ENCODE assay signal across 1 fruit fly cellular context in the genomic region with DNA sequence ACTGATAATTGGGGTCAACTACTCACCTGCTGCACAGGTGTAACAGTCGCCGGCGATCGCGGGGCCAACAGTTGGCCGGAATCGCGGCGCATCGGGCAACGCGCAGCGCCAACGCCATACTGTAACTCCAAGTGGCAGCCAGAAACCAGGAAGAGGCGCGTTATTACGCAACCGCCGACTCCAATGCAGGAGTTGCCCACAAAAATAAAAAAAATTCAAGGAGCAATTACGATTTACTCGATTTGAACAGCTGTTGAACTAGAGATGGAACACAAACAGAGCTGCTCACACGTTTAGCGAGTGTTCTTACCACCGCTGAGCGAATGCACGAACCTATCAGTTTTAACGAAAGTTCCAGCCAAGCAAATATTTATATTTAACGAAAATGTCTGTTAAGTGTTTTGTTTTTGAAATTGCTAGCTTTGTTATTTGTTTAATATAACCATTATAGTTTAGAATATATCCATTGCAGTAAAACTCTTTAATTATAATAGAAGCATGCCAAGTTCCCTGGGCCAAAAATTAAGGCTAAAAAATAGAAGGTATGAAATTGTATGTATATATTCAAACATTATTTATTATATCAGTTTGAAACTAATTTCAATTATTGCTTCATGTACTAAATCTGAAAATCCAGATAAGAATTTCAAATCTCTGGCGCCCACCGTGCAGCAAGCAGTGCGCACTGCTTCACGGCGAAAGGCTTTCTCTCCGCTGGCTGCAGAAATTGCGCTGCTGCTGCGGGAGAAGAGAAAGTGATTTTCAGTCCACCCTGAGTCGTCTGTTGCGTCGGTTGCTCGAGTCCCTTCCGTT.
TF ChIP-seq lines count a peak whose summit lies in the region.

A gene (minus strand): TSS at position 270 of the 813 bp plus-strand sequence.
A gene (plus strand): TSS at position 778 of the 813 bp plus-strand sequence.

TF ChIP-seq in whole organism, embryonic, 481 proteins besides CTCF, POLR2A, EP300 and RAD21 (continued from another document and continues in another):
- TF ChIP-seq H2.0 (GFP tag; IDR thresholded peaks at IDR 0.05; lab: Robert Waterston, UW): peak; percentile 57; the same call in 1 of the 2 replicates
- TF ChIP-seq CG1832 (GFP tag; optimal IDR thresholded peaks at IDR 0.05; lab: Kevin White, UChicago): no peak
- TF ChIP-seq mam (GFP tag; optimal IDR thresholded peaks at IDR 0.05; lab: Kevin White, UChicago): no peak
- TF ChIP-seq lab (GFP tag; optimal IDR thresholded peaks at IDR 0.05; lab: Kevin White, UChicago): peak; percentile 71
- no peak for TF ChIP-seq C15 (GFP tag; IDR thresholded peaks at IDR 0.05; lab: Robert Waterston, UW)
- peak; percentile 70 for TF ChIP-seq CG2120 (GFP tag; optimal IDR thresholded peaks at IDR 0.05; lab: Kevin White, UChicago)
- no peak for TF ChIP-seq ro (GFP tag; IDR thresholded peaks at IDR 0.05; lab: Robert Waterston, UW)
- no peak for TF ChIP-seq CG12155 (GFP tag; optimal IDR thresholded peaks at IDR 0.05; lab: Kevin White, UChicago)
- TF ChIP-seq CG8478 (optimal IDR thresholded peaks at IDR 0.05; lab: Kevin White, UChicago): no peak
- TF ChIP-seq hth (optimal IDR thresholded peaks at IDR 0.05; lab: Kevin White, UChicago): no peak
- no peak for TF ChIP-seq repo (GFP tag; optimal IDR thresholded peaks at IDR 0.05; lab: Kevin White, UChicago)
- peak; percentile 85 for TF ChIP-seq ken (GFP tag; IDR thresholded peaks at IDR 0.05; lab: Robert Waterston, UW)
- no peak for TF ChIP-seq tup (GFP tag; optimal IDR thresholded peaks at IDR 0.05; lab: Kevin White, UChicago)
- TF ChIP-seq CG15011 (GFP tag; optimal IDR thresholded peaks at IDR 0.05; lab: Kevin White, UChicago): no peak
- TF ChIP-seq dmrt11E (tag; optimal IDR thresholded peaks at IDR 0.05; lab: Kevin White, UChicago): peak; percentile 31
- peak; percentile 56 for TF ChIP-seq ATbp (GFP tag; optimal IDR thresholded peaks at IDR 0.05; lab: Kevin White, UChicago)
- peak; percentile 52 for TF ChIP-seq Max (GFP tag; optimal IDR thresholded peaks at IDR 0.05; lab: Kevin White, UChicago)
- peak; percentile 17 for TF ChIP-seq BtbVII (GFP tag; optimal IDR thresholded peaks at IDR 0.05; lab: Kevin White, UChicago)
- TF ChIP-seq E2f1 (GFP tag; IDR thresholded peaks at IDR 0.05; lab: Robert Waterston, UW): no peak
- TF ChIP-seq Ada2b (GFP tag; IDR thresholded peaks at IDR 0.05; lab: Robert Waterston, UW): peak; percentile 17; the same call in 1 of the 2 replicates
- TF ChIP-seq CG9797 (GFP tag; optimal IDR thresholded peaks at IDR 0.05; lab: Kevin White, UChicago): peak; percentile 43
- no peak for TF ChIP-seq Camta (GFP tag; optimal IDR thresholded peaks at IDR 0.05; lab: Kevin White, UChicago)
- TF ChIP-seq ham (GFP tag; IDR thresholded peaks at IDR 0.05; lab: Robert Waterston, UW): no peak
- no peak for TF ChIP-seq eve (GFP tag; optimal IDR thresholded peaks at IDR 0.05; lab: Kevin White, UChicago)
- no peak for TF ChIP-seq shn (GFP tag; optimal IDR thresholded peaks at IDR 0.05; lab: Kevin White, UChicago)
- TF ChIP-seq trem (tag; optimal IDR thresholded peaks at IDR 0.05; lab: Kevin White, UChicago): peak; percentile 84
- TF ChIP-seq CG11093 (GFP tag; IDR thresholded peaks at IDR 0.05; lab: Robert Waterston, UW): no peak
- TF ChIP-seq pzg (GFP tag; optimal IDR thresholded peaks at IDR 0.05; lab: Kevin White, UChicago): peak; percentile 83
- TF ChIP-seq Hr3 (GFP tag; optimal IDR thresholded peaks at IDR 0.05; lab: Kevin White, UChicago): peak; percentile 36
- peak; percentile 36 for TF ChIP-seq CG30431 (GFP tag; optimal IDR thresholded peaks at IDR 0.05; lab: Kevin White, UChicago)
- peak; percentile 24 for TF ChIP-seq CG2712 (tag; optimal IDR thresholded peaks at IDR 0.05; lab: Kevin White, UChicago)
- TF ChIP-seq dan (GFP tag; IDR thresholded peaks at IDR 0.05; lab: Robert Waterston, UW): no peak
- no peak for TF ChIP-seq CG18764 (GFP tag; optimal IDR thresholded peaks at IDR 0.05; lab: Kevin White, UChicago)
- TF ChIP-seq bowl (GFP tag; IDR thresholded peaks at IDR 0.05; lab: Robert Waterston, UW): no peak
- peak; percentile 44 for TF ChIP-seq CG10366 (GFP tag; IDR thresholded peaks at IDR 0.05; lab: Robert Waterston, UW)
- no peak for TF ChIP-seq zfh1 (GFP tag; IDR thresholded peaks at IDR 0.05; lab: Robert Waterston, UW)
- peak; percentile 58 for TF ChIP-seq ranshi (GFP tag; IDR thresholded peaks at IDR 0.05; lab: Robert Waterston, UW)
- TF ChIP-seq Med (GFP tag; lab: Kevin White, UChicago): peak; percentile 77
- TF ChIP-seq CG4328 (GFP tag; optimal IDR thresholded peaks at IDR 0.05; lab: Kevin White, UChicago): no peak
- TF ChIP-seq CG2678 (tag; optimal IDR thresholded peaks at IDR 0.05; lab: Kevin White, UChicago): no peak
- no peak for TF ChIP-seq CG17802 (tag; optimal IDR thresholded peaks at IDR 0.05; lab: Kevin White, UChicago)
- TF ChIP-seq zen2 (GFP tag; IDR thresholded peaks at IDR 0.05; lab: Robert Waterston, UW; ENCODE audit: partially characterized antibody): no peak; the same call in 2 of the 3 replicates
- TF ChIP-seq CG10431 (GFP tag; optimal IDR thresholded peaks at IDR 0.05; lab: Kevin White, UChicago): no peak
- peak; percentile 53 for TF ChIP-seq Rfx (GFP tag; IDR thresholded peaks at IDR 0.05; lab: Robert Waterston, UW)
- TF ChIP-seq Sry-δ (GFP tag; optimal IDR thresholded peaks at IDR 0.05; lab: Kevin White, UChicago): peak; percentile 93
- no peak for TF ChIP-seq tap (tag; optimal IDR thresholded peaks at IDR 0.05; lab: Kevin White, UChicago)
- no peak for TF ChIP-seq z (GFP tag; IDR thresholded peaks at IDR 0.05; lab: Robert Waterston, UW)
- peak; percentile 96 for TF ChIP-seq CG31365 (tag; optimal IDR thresholded peaks at IDR 0.05; lab: Kevin White, UChicago)
- TF ChIP-seq CG13775 (GFP tag; optimal IDR thresholded peaks at IDR 0.05; lab: Kevin White, UChicago): peak; percentile 33
- no peak for TF ChIP-seq CG7839 (tag; optimal IDR thresholded peaks at IDR 0.05; lab: Kevin White, UChicago)
- TF ChIP-seq Hsf (GFP tag; optimal IDR thresholded peaks at IDR 0.05; lab: Kevin White, UChicago): peak; percentile 58
- no peak for TF ChIP-seq CG4282 (GFP tag; optimal IDR thresholded peaks at IDR 0.05; lab: Kevin White, UChicago)
- TF ChIP-seq ap (GFP tag; IDR thresholded peaks at IDR 0.05; lab: Robert Waterston, UW): no peak
- no peak for TF ChIP-seq grn (GFP tag; optimal IDR thresholded peaks at IDR 0.05; lab: Kevin White, UChicago)
- TF ChIP-seq CG10274 (GFP tag; optimal IDR thresholded peaks at IDR 0.05; lab: Kevin White, UChicago): no peak
- no peak for TF ChIP-seq CrebB (tag; optimal IDR thresholded peaks at IDR 0.05; lab: Kevin White, UChicago)
- peak; percentile 46 for TF ChIP-seq HLH54F (GFP tag; optimal IDR thresholded peaks at IDR 0.05; lab: Kevin White, UChicago)
- no peak for TF ChIP-seq CG6689 (GFP tag; IDR thresholded peaks at IDR 0.05; lab: Robert Waterston, UW)
- no peak for TF ChIP-seq Atf-2 (GFP tag; optimal IDR thresholded peaks at IDR 0.05; lab: Kevin White, UChicago)
- no peak for TF ChIP-seq CG31441 (GFP tag; IDR thresholded peaks at IDR 0.05; lab: Robert Waterston, UW)
- TF ChIP-seq fd3F (GFP tag; optimal IDR thresholded peaks at IDR 0.05; lab: Kevin White, UChicago): peak; percentile 19
- TF ChIP-seq CG32532 (GFP tag; IDR thresholded peaks at IDR 0.05; lab: Robert Waterston, UW): no peak
- no peak for TF ChIP-seq tll (GFP tag; optimal IDR thresholded peaks at IDR 0.05; lab: Kevin White, UChicago)
- peak; percentile 59 for TF ChIP-seq Xbp1 (GFP tag; optimal IDR thresholded peaks at IDR 0.05; lab: Kevin White, UChicago)
- TF ChIP-seq HHEX (GFP tag; optimal IDR thresholded peaks at IDR 0.05; lab: Kevin White, UChicago): no peak
- no peak for TF ChIP-seq CG7745 (tag; optimal IDR thresholded peaks at IDR 0.05; lab: Kevin White, UChicago)
- no peak for TF ChIP-seq peb (GFP tag; IDR thresholded peaks at IDR 0.05; lab: Robert Waterston, UW)
- TF ChIP-seq CG1792 (GFP tag; optimal IDR thresholded peaks at IDR 0.05; lab: Kevin White, UChicago): no peak
- no peak for TF ChIP-seq CG6175 (GFP tag; IDR thresholded peaks at IDR 0.05; lab: Robert Waterston, UW)
- TF ChIP-seq scrt (GFP tag; optimal IDR thresholded peaks at IDR 0.05; lab: Kevin White, UChicago): no peak
- no peak for TF ChIP-seq slou (GFP tag; optimal IDR thresholded peaks at IDR 0.05; lab: Kevin White, UChicago)
- no peak for TF ChIP-seq CG3065 (GFP tag; optimal IDR thresholded peaks at IDR 0.05; lab: Kevin White, UChicago)
- TF ChIP-seq CG7987 (GFP tag; optimal IDR thresholded peaks at IDR 0.05; lab: Kevin White, UChicago): no peak
- TF ChIP-seq CG4820 (GFP tag; optimal IDR thresholded peaks at IDR 0.05; lab: Kevin White, UChicago): no peak
- TF ChIP-seq Tbp (GFP tag; optimal IDR thresholded peaks at IDR 0.05; lab: Kevin White, UChicago): no peak
- no peak for TF ChIP-seq CG6813 (GFP tag; optimal IDR thresholded peaks at IDR 0.05; lab: Kevin White, UChicago)
- no peak for TF ChIP-seq fd64A (GFP tag; optimal IDR thresholded peaks at IDR 0.05; lab: Kevin White, UChicago)
- TF ChIP-seq Xrp1 (GFP tag; IDR thresholded peaks at IDR 0.05; lab: Robert Waterston, UW): peak; percentile 57
- TF ChIP-seq sob (GFP tag; IDR thresholded peaks at IDR 0.05; lab: Robert Waterston, UW): peak; percentile 23; the same call in 1 of the 2 replicates
- TF ChIP-seq CG18599 (GFP tag; optimal IDR thresholded peaks at IDR 0.05; lab: Kevin White, UChicago): peak; percentile 25
- TF ChIP-seq CG17385 (GFP tag; optimal IDR thresholded peaks at IDR 0.05; lab: Kevin White, UChicago): peak; percentile 39
- no peak for TF ChIP-seq cato (GFP tag; optimal IDR thresholded peaks at IDR 0.05; lab: Kevin White, UChicago; ENCODE audit: borderline replicate concordance)
- 0 out of 2 replicates have a peak, but pooled peaks have one; percentile 31 for TF ChIP-seq Poxn (GFP tag; IDR thresholded peaks at IDR 0.05; lab: Robert Waterston, UW)
- TF ChIP-seq Ptx1 (GFP tag; IDR thresholded peaks at IDR 0.05; lab: Robert Waterston, UW): 0 out of 2 replicates have a peak, but pooled peaks have one; percentile 12
- TF ChIP-seq dysf (GFP tag; IDR thresholded peaks at IDR 0.05; lab: Robert Waterston, UW): no peak
- TF ChIP-seq nerfin-1 (tag; optimal IDR thresholded peaks at IDR 0.05; lab: Kevin White, UChicago): no peak
- TF ChIP-seq onecut (GFP tag; IDR thresholded peaks at IDR 0.05; lab: Robert Waterston, UW): peak; percentile 34
- peak; percentile 70; the same call in 3 of the 4 replicates for TF ChIP-seq Dll (GFP tag; IDR thresholded peaks at IDR 0.05; lab: Robert Waterston, UW; ENCODE audit: partially characterized antibody)
- TF ChIP-seq B-H1 (GFP tag; IDR thresholded peaks at IDR 0.05; lab: Robert Waterston, UW): no peak
- no peak for TF ChIP-seq gsb (GFP tag; IDR thresholded peaks at IDR 0.05; lab: Robert Waterston, UW)
- peak; percentile 14 for TF ChIP-seq Deaf1 (tag; optimal IDR thresholded peaks at IDR 0.05; lab: Kevin White, UChicago)
- peak; percentile 70 for TF ChIP-seq E2f2 (GFP tag; IDR thresholded peaks at IDR 0.05; lab: Robert Waterston, UW)
- TF ChIP-seq CG10959 (GFP tag; IDR thresholded peaks at IDR 0.05; lab: Robert Waterston, UW): no peak; the same call in 1 of the 2 replicates
- TF ChIP-seq CG12659 (GFP tag; optimal IDR thresholded peaks at IDR 0.05; lab: Kevin White, UChicago): peak; percentile 54
- TF ChIP-seq CG14860 (GFP tag; IDR thresholded peaks at IDR 0.05; lab: Robert Waterston, UW; ENCODE audit: partially characterized antibody): no peak
- TF ChIP-seq Lim3 (GFP tag; IDR thresholded peaks at IDR 0.05; lab: Robert Waterston, UW): no peak
- TF ChIP-seq CG17361 (GFP tag; IDR thresholded peaks at IDR 0.05; lab: Robert Waterston, UW): peak; percentile 36; the same call in 2 of the 3 replicates
- peak; percentile 56 for TF ChIP-seq CG8388 (GFP tag; optimal IDR thresholded peaks at IDR 0.05; lab: Kevin White, UChicago)
- no peak for TF ChIP-seq da (GFP tag; optimal IDR thresholded peaks at IDR 0.05; lab: Kevin White, UChicago)
- TF ChIP-seq CG17359 (tag; optimal IDR thresholded peaks at IDR 0.05; lab: Kevin White, UChicago): no peak
- TF ChIP-seq CG9727 (GFP tag; optimal IDR thresholded peaks at IDR 0.05; lab: Kevin White, UChicago): no peak
- TF ChIP-seq Six4 (GFP tag; optimal IDR thresholded peaks at IDR 0.05; lab: Kevin White, UChicago): peak; percentile 8
- TF ChIP-seq CG9932 (GFP tag; IDR thresholded peaks at IDR 0.05; lab: Robert Waterston, UW): peak; percentile 61
- TF ChIP-seq CG15696 (tag; optimal IDR thresholded peaks at IDR 0.05; lab: Kevin White, UChicago): no peak
- no peak for TF ChIP-seq CG11695 (GFP tag; IDR thresholded peaks at IDR 0.05; lab: Robert Waterston, UW)
- TF ChIP-seq Gsc (GFP tag; IDR thresholded peaks at IDR 0.05; lab: Robert Waterston, UW): no peak
- TF ChIP-seq HLHmδ (GFP tag; optimal IDR thresholded peaks at IDR 0.05; lab: Kevin White, UChicago): no peak
- TF ChIP-seq so (GFP tag; IDR thresholded peaks at IDR 0.05; lab: Robert Waterston, UW): no peak
- no peak for TF ChIP-seq dati (GFP tag; IDR thresholded peaks at IDR 0.05; lab: Robert Waterston, UW)
- TF ChIP-seq amos (GFP tag; IDR thresholded peaks at IDR 0.05; lab: Robert Waterston, UW; ENCODE audit: partially characterized antibody): peak; percentile 65
- TF ChIP-seq CG8281 (tag; optimal IDR thresholded peaks at IDR 0.05; lab: Kevin White, UChicago): no peak
- no peak for TF ChIP-seq CG7786 (GFP tag; optimal IDR thresholded peaks at IDR 0.05; lab: Kevin White, UChicago)
- TF ChIP-seq CG13296 (GFP tag; optimal IDR thresholded peaks at IDR 0.05; lab: Kevin White, UChicago): no peak
- no peak for TF ChIP-seq CG4360 (GFP tag; IDR thresholded peaks at IDR 0.05; lab: Robert Waterston, UW)
- TF ChIP-seq dm (GFP tag; optimal IDR thresholded peaks at IDR 0.05; lab: Kevin White, UChicago): peak; percentile 48
- peak; percentile 79 for TF ChIP-seq Ets97D (GFP tag; optimal IDR thresholded peaks at IDR 0.05; lab: Kevin White, UChicago)
- TF ChIP-seq CG13287 (GFP tag; IDR thresholded peaks at IDR 0.05; lab: Robert Waterston, UW; ENCODE audit: partially characterized antibody): peak; percentile 76
- TF ChIP-seq YL-1 (GFP tag; optimal IDR thresholded peaks at IDR 0.05; lab: Kevin White, UChicago): peak; percentile 24
- no peak for TF ChIP-seq CG17612 (GFP tag; IDR thresholded peaks at IDR 0.05; lab: Robert Waterston, UW)
- TF ChIP-seq sisA (GFP tag; IDR thresholded peaks at IDR 0.05; lab: Robert Waterston, UW): peak; percentile 52
- peak; percentile 53; the same call in 1 of the 3 replicates for TF ChIP-seq otp (GFP tag; IDR thresholded peaks at IDR 0.05; lab: Robert Waterston, UW)
- TF ChIP-seq insv (GFP tag; optimal IDR thresholded peaks at IDR 0.05; lab: Kevin White, UChicago): no peak
- no peak for TF ChIP-seq kah (GFP tag; optimal IDR thresholded peaks at IDR 0.05; lab: Kevin White, UChicago)
- TF ChIP-seq Hmx (GFP tag; optimal IDR thresholded peaks at IDR 0.05; lab: Kevin White, UChicago): no peak
- TF ChIP-seq CG3407 (GFP tag; optimal IDR thresholded peaks at IDR 0.05; lab: Kevin White, UChicago): peak; percentile 56
